Fruit fly (Drosophila melanogaster) whole organism, embryonic: ENCODE measurements around the gene Sym.
A peak's percentile ranks its signal among the peaks of the same experiment; 100 is the strongest.

Source experiments
- B-H1 ChIP-seq: fragments of 200-800 bp; sonication (Bioruptor generic); IDR thresholded peaks from 3 replicates; pipeline ENCODE4 v1.3.6; 2022; ENCODE audit warnings: missing biosample characterization, missing genetic modification characterization
- C15 ChIP-seq: fragments of 200-800 bp; sonication (Bioruptor generic); IDR thresholded peaks from 3 replicates; pipeline ENCODE4 v1.3.6; 2022; ENCODE audit warnings: missing biosample characterization, missing genetic modification characterization
- CG11093 ChIP-seq: fragments of 200-800 bp; sonication (Bioruptor generic); IDR thresholded peaks from 3 replicates; pipeline ENCODE4 v1.3.6; 2022; ENCODE audit warnings: missing biosample characterization, missing genetic modification characterization
- CG11723 ChIP-seq: fragments of 200-800 bp; sonication (Bioruptor generic); optimal IDR thresholded peaks from 2 replicates; lab custom pipeline; 2017; ENCODE audit warnings: missing biosample characterization, mild to moderate bottlenecking, missing genetic modification characterization
- CG12219 ChIP-seq: fragments of 200-800 bp; sonication (Bioruptor generic); optimal IDR thresholded peaks from 3 replicates; lab custom pipeline; 2018; ENCODE audit warnings: missing biosample characterization, mild to moderate bottlenecking, missing genetic modification characterization
- CG12236 ChIP-seq: fragments of 200-800 bp; sonication (Bioruptor generic); optimal IDR thresholded peaks from 2 replicates; lab custom pipeline; 2016; ENCODE audit warnings: missing biosample characterization, missing genetic modification characterization
- CG13424 ChIP-seq: fragments of 200-800 bp; sonication (Bioruptor generic); optimal IDR thresholded peaks from 2 replicates; lab custom pipeline; 2019; ENCODE audit warnings: missing biosample characterization, mild to moderate bottlenecking, missing genetic modification characterization, moderate library complexity
- CG13894 ChIP-seq: fragments of 200-800 bp; sonication (Bioruptor generic); optimal IDR thresholded peaks from 3 replicates; lab custom pipeline; 2018; ENCODE audit warnings: missing biosample characterization, mild to moderate bottlenecking, missing genetic modification characterization, moderate library complexity
- CG14014 ChIP-seq: fragments of 200-800 bp; sonication (Bioruptor generic); IDR thresholded peaks from 2 replicates; pipeline ENCODE4 v1.3.6; 2022; ENCODE audit warnings: missing biosample characterization, missing genetic modification characterization
- CG15011 ChIP-seq: fragments of 200-800 bp; sonication (Bioruptor generic); optimal IDR thresholded peaks from 3 replicates; lab custom pipeline; 2018; ENCODE audit warnings: missing biosample characterization, mild to moderate bottlenecking, missing genetic modification characterization
- CG15601 ChIP-seq: fragments of 200-800 bp; sonication (Bioruptor generic); optimal IDR thresholded peaks from 3 replicates; lab custom pipeline; 2019; ENCODE audit warnings: missing biosample characterization, mild to moderate bottlenecking, missing genetic modification characterization, moderate library complexity
- CG15696 ChIP-seq: fragments of 200-800 bp; sonication (Bioruptor generic); optimal IDR thresholded peaks from 2 replicates; lab custom pipeline; 2019; ENCODE audit warnings: missing biosample characterization, mild to moderate bottlenecking, missing genetic modification characterization, moderate library complexity
- CG1602 ChIP-seq: fragments of 200-800 bp; sonication (Bioruptor generic); optimal IDR thresholded peaks from 3 replicates; lab custom pipeline; 2016; ENCODE audit warnings: missing biosample characterization, missing genetic modification characterization
- CG17328 ChIP-seq: fragments of 200-800 bp; sonication (Bioruptor generic); IDR thresholded peaks from 2 replicates; pipeline ENCODE4 v1.3.6; 2022; ENCODE audit warnings: missing biosample characterization, missing genetic modification characterization
- CG17568 ChIP-seq: fragments of 200-800 bp; sonication (Bioruptor generic); optimal IDR thresholded peaks from 2 replicates; lab custom pipeline; 2018; ENCODE audit warnings: missing biosample characterization, mild to moderate bottlenecking, missing genetic modification characterization, moderate library complexity
- CG18476 ChIP-seq: fragments of 200-800 bp; sonication (Bioruptor generic); optimal IDR thresholded peaks from 2 replicates; lab custom pipeline; 2016; ENCODE audit warnings: missing biosample characterization, mild to moderate bottlenecking, missing genetic modification characterization
- CG18599 ChIP-seq: fragments of 200-800 bp; sonication (Bioruptor generic); optimal IDR thresholded peaks from 3 replicates; lab custom pipeline; 2017; ENCODE audit warnings: missing biosample characterization, missing genetic modification characterization, mild to moderate bottlenecking, moderate library complexity, missing genetic modification reagents
- CG31365 ChIP-seq: fragments of 200-800 bp; sonication (Bioruptor generic); optimal IDR thresholded peaks from 2 replicates; lab custom pipeline; 2018; ENCODE audit warnings: missing biosample characterization, mild to moderate bottlenecking, missing genetic modification characterization
- CG7357 ChIP-seq: fragments of 200-800 bp; sonication (Bioruptor generic); IDR thresholded peaks from 3 replicates; pipeline ENCODE4 v1.3.6; 2022; ENCODE audit warnings: missing biosample characterization, missing genetic modification characterization
- CG9609 ChIP-seq: fragments of 200-800 bp; sonication (Bioruptor generic); optimal IDR thresholded peaks from 3 replicates; lab custom pipeline; 2016; ENCODE audit warnings: missing biosample characterization, missing genetic modification characterization
- CG9932 ChIP-seq: fragments of 200-800 bp; sonication (Bioruptor generic); IDR thresholded peaks from 2 replicates; pipeline ENCODE4 v1.3.6; 2022; ENCODE audit warnings: missing biosample characterization, missing genetic modification characterization
- Dad ChIP-seq: fragments of 200-800 bp; sonication (Bioruptor generic); optimal IDR thresholded peaks from 3 replicates; lab custom pipeline; 2016; ENCODE audit warnings: missing biosample characterization, missing genetic modification characterization
- Deaf1 ChIP-seq: fragments of 200-800 bp; optimal IDR thresholded peaks from 3 replicates; lab custom pipeline; 2019; ENCODE audit warnings: missing biosample characterization, mild to moderate bottlenecking, missing genetic modification characterization, moderate library complexity
- Ets65A ChIP-seq: fragments of 200-800 bp; sonication (Bioruptor generic); peaks from one replicate; lab custom pipeline; 2016; ENCODE audit warnings: missing biosample characterization, missing genetic modification characterization
- Ets97D ChIP-seq: fragments of 200-800 bp; sonication (Bioruptor generic); optimal IDR thresholded peaks from 3 replicates; lab custom pipeline; 2016; ENCODE audit warnings: missing biosample characterization, missing genetic modification characterization
- Jarid2 ChIP-seq: fragments of 200-800 bp; sonication (Bioruptor generic); optimal IDR thresholded peaks from 3 replicates; lab custom pipeline; 2017; ENCODE audit warnings: mild to moderate bottlenecking, missing biosample characterization, missing genetic modification reagents, missing genetic modification characterization
- MBD-R2 ChIP-seq: fragments of 200-800 bp; sonication (Bioruptor generic); IDR thresholded peaks from 2 replicates; pipeline ENCODE4 v1.3.6; 2022; ENCODE audit warnings: missing biosample characterization, missing genetic modification characterization
- Mad ChIP-seq: fragments of 200-800 bp; sonication (Bioruptor generic); optimal IDR thresholded peaks from 2 replicates; lab custom pipeline; 2016; ENCODE audit warnings: missing biosample characterization, missing genetic modification characterization
- Nf-YA ChIP-seq: fragments of 200-800 bp; sonication (Bioruptor generic); IDR thresholded peaks from 2 replicates; pipeline ENCODE4 v1.3.6; 2022; ENCODE audit warnings: missing biosample characterization, missing genetic modification characterization
- Opbp ChIP-seq: fragments of 200-800 bp; sonication (Bioruptor generic); IDR thresholded peaks from 3 replicates; pipeline ENCODE4 v1.3.6; 2022; ENCODE audit warnings: missing biosample characterization, missing genetic modification characterization; ENCODE audit not compliant: partially characterized antibody
- Trl ChIP-seq, 3 experiments: fragments of >200 bp in 2 of 3; fragments of 200-800 bp in 1 of 3; sonication (Bioruptor generic) in 1 of 3; optimal IDR thresholded peaks; 2 replicates in 1 of 3; 3 replicates in 2 of 3; lab custom pipeline; 2016 to 2017; ENCODE audit warnings: missing biosample characterization in 1 of 3, missing genetic modification characterization in 1 of 3
- abd-A ChIP-seq: fragments of 200-800 bp; sonication (Bioruptor generic); optimal IDR thresholded peaks from 3 replicates; lab custom pipeline; 2019; ENCODE audit warnings: missing biosample characterization, mild to moderate bottlenecking, missing genetic modification characterization, moderate library complexity
- ac ChIP-seq: fragments of 200-800 bp; sonication (Bioruptor generic); optimal IDR thresholded peaks from 3 replicates; lab custom pipeline; 2017; ENCODE audit warnings: missing biosample characterization, mild to moderate bottlenecking, missing genetic modification characterization
- ara ChIP-seq: fragments of 200-800 bp; sonication (Bioruptor generic); IDR thresholded peaks from 2 replicates; pipeline ENCODE4 v1.3.6; 2022; ENCODE audit warnings: missing biosample characterization, missing genetic modification characterization
- cato ChIP-seq: fragments of 200-800 bp; sonication (Bioruptor generic); optimal IDR thresholded peaks from 2 replicates; lab custom pipeline; 2016; ENCODE audit warnings: missing biosample characterization, missing genetic modification characterization, borderline replicate concordance
- crol ChIP-seq: fragments of 200-800 bp; sonication (Bioruptor generic); IDR thresholded peaks from 2 replicates; pipeline ENCODE4 v1.3.6; 2022; ENCODE audit warnings: missing biosample characterization, missing genetic modification characterization
- dan ChIP-seq: fragments of 200-800 bp; sonication (Bioruptor generic); IDR thresholded peaks from 2 replicates; pipeline ENCODE4 v1.3.6; 2022; ENCODE audit warnings: missing biosample characterization, missing genetic modification characterization
- danr ChIP-seq: fragments of 200-800 bp; sonication (Bioruptor generic); IDR thresholded peaks from 2 replicates; pipeline ENCODE4 v1.3.6; 2022; ENCODE audit warnings: missing biosample characterization, missing genetic modification characterization
- dpn ChIP-seq, 2 experiments: fragments of 200-800 bp; sonication (Bioruptor generic); optimal IDR thresholded peaks; 3 replicates each; lab custom pipeline; 2016; ENCODE audit warnings: missing biosample characterization in 2 of 2, missing genetic modification characterization in 2 of 2
- eve ChIP-seq, 2 experiments: fragments of >200 bp; optimal IDR thresholded peaks; 2 replicates each; lab custom pipeline; 2017; ENCODE audit warnings: missing biosample characterization in 2 of 2, missing genetic modification characterization in 2 of 2
- exex ChIP-seq: fragments of 200-800 bp; sonication (Bioruptor generic); optimal IDR thresholded peaks from 4 replicates; lab custom pipeline; 2018; ENCODE audit warnings: missing biosample characterization, mild to moderate bottlenecking, missing genetic modification characterization, moderate library complexity
- her ChIP-seq: fragments of 200-800 bp; sonication (Bioruptor generic); optimal IDR thresholded peaks from 2 replicates; lab custom pipeline; 2016; ENCODE audit warnings: missing biosample characterization, missing genetic modification characterization
- jigr1 ChIP-seq: fragments of 200-800 bp; sonication (Bioruptor generic); IDR thresholded peaks from 3 replicates; pipeline ENCODE4 v1.3.6; 2022; ENCODE audit warnings: missing biosample characterization, missing genetic modification characterization
- nerfin-2 ChIP-seq: fragments of 200-800 bp; sonication (Bioruptor generic); IDR thresholded peaks from 2 replicates; pipeline ENCODE4 v1.3.6; 2022; ENCODE audit warnings: missing biosample characterization, missing genetic modification characterization; ENCODE audit not compliant: partially characterized antibody
- onecut ChIP-seq: fragments of 200-800 bp; sonication (Bioruptor generic); IDR thresholded peaks from 2 replicates; pipeline ENCODE4 v1.3.6; 2022; ENCODE audit warnings: missing biosample characterization, missing genetic modification characterization
- org-1 ChIP-seq: fragments of 200-800 bp; sonication (Bioruptor generic); optimal IDR thresholded peaks from 2 replicates; lab custom pipeline; 2017; ENCODE audit warnings: missing biosample characterization, missing genetic modification characterization
- pita ChIP-seq: fragments of 200-800 bp; sonication (Bioruptor generic); optimal IDR thresholded peaks from 2 replicates; lab custom pipeline; 2017; ENCODE audit warnings: missing biosample characterization, mild to moderate bottlenecking, missing genetic modification characterization
- salm ChIP-seq: fragments of 200-800 bp; sonication (Bioruptor generic); optimal IDR thresholded peaks from 2 replicates; lab custom pipeline; 2018; ENCODE audit warnings: missing biosample characterization, mild to moderate bottlenecking, missing genetic modification characterization
- so ChIP-seq: fragments of 200-800 bp; sonication (Bioruptor generic); IDR thresholded peaks from 3 replicates; pipeline ENCODE4 v1.3.6; 2022; ENCODE audit warnings: missing biosample characterization, missing genetic modification characterization
- sr ChIP-seq: fragments of 200-800 bp; sonication (Bioruptor generic); IDR thresholded peaks from 3 replicates; pipeline ENCODE4 v1.3.6; 2022; ENCODE audit warnings: missing biosample characterization, missing genetic modification characterization
- vvl ChIP-seq: fragments of 200-800 bp; sonication (Bioruptor generic); IDR thresholded peaks from 2 replicates; pipeline ENCODE4 v1.3.6; 2022; ENCODE audit warnings: missing biosample characterization, missing genetic modification characterization
- zen ChIP-seq: fragments of 200-800 bp; sonication (Bioruptor generic); optimal IDR thresholded peaks from 3 replicates; lab custom pipeline; 2018; ENCODE audit warnings: missing biosample characterization, mild to moderate bottlenecking, missing genetic modification characterization, moderate library complexity

The Sym gene

dm6 chr3R:5691042-5691441 is 51.2 kb downstream of the Sym start (continued):
- TF ChIP-seq dan (GFP tag; lab: Robert Waterston, UW) (no peak), sr (GFP tag; lab: Robert Waterston, UW) (no peak), CG13894 (tag; lab: Kevin White, UChicago) (peak; percentile 15), Ets97D (GFP tag; lab: Kevin White, UChicago) (no peak), MBD-R2 (GFP tag; lab: Robert Waterston, UW) (peak; percentile 27; the same call in 1 of the 2 replicates), CG11093 (GFP tag; lab: Robert Waterston, UW) (no peak), cato (GFP tag; lab: Kevin White, UChicago) (no peak), Mad (GFP tag; lab: Kevin White, UChicago) (no peak), abd-A (peak; percentile 42), CG11723 (no peak), Jarid2 (GFP tag; lab: Kevin White, UChicago) (no peak), C15 (GFP tag; lab: Robert Waterston, UW) (no peak), dpn (GFP tag; optimal IDR thresholded peaks at IDR 0.05; lab: Kevin White, UChicago) (no peak), ac (no peak), CG9609 (GFP tag; lab: Kevin White, UChicago) (no peak), CG12219 (GFP tag; lab: Kevin White, UChicago) (no peak), B-H1 (GFP tag; lab: Robert Waterston, UW) (no peak), CG7357 (GFP tag; lab: Robert Waterston, UW) (no peak), onecut (GFP tag; lab: Robert Waterston, UW) (peak; percentile 94), CG18599 (GFP tag; lab: Kevin White, UChicago) (peak; percentile 11), CG15011 (GFP tag; lab: Kevin White, UChicago) (no peak), zen (tag; lab: Kevin White, UChicago) (no peak), CG18476 (GFP tag; lab: Kevin White, UChicago) (no peak), so (GFP tag; lab: Robert Waterston, UW) (no peak), danr (GFP tag; lab: Robert Waterston, UW) (no peak), Deaf1 (tag; lab: Kevin White, UChicago) (peak; percentile 9), CG9932 (GFP tag; lab: Robert Waterston, UW) (no peak), salm (tag; lab: Kevin White, UChicago) (no peak), nerfin-2 (no peak), jigr1 (GFP tag; lab: Robert Waterston, UW) (no peak), org-1 (GFP tag; lab: Kevin White, UChicago) (no peak), CG31365 (tag; lab: Kevin White, UChicago) (no peak), Nf-YA (no peak), eve (GFP tag; optimal IDR thresholded peaks at IDR 0.05; lab: Kevin White, UChicago) (no peak), CG17568 (no peak)

DNA sequence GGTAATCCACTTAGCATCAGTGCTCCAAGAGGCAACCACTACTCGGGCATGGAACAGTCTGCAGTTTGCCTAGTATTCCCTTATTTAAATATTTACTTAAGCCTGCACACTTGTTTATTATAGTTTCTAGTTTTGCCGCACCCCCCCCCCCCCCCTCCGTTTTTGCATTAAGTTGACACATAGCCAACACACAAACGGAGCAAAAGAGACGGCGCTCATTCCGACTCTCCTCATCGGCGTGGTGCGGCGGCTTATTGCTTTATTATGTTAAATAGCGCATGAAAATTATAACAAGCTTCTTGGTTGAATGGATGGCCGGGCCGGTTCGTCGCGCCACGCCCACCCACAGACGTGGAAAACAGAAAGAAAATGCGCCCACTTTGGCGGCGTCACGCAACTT is 52.6 kb downstream of the Sym start:
- TF ChIP-seq CG13424 (tag; lab: Kevin White, UChicago): no peak
- TF ChIP-seq CG17328 (GFP tag; lab: Robert Waterston, UW): no peak
- no peak for TF ChIP-seq Trl (optimal IDR thresholded peaks at IDR 0.05; lab: Kevin White, UChicago)
- no peak for TF ChIP-seq Trl (GFP tag; optimal IDR thresholded peaks at IDR 0.05; lab: Kevin White, UChicago)
- TF ChIP-seq CG14014: no peak
- TF ChIP-seq crol: 0 out of 2 replicates have a peak, but pooled peaks have one; percentile 20
- no peak for TF ChIP-seq exex (tag; lab: Kevin White, UChicago)
- TF ChIP-seq CG1602 (GFP tag; lab: Kevin White, UChicago): no peak
- no peak for TF ChIP-seq CG18599 (GFP tag; lab: Kevin White, UChicago)
- TF ChIP-seq vvl (GFP tag; lab: Robert Waterston, UW): peak; percentile 57
- no peak for TF ChIP-seq CG15601
- no peak for TF ChIP-seq Opbp (GFP tag; lab: Robert Waterston, UW)
- TF ChIP-seq CG12236 (GFP tag; lab: Kevin White, UChicago): no peak
- no peak for TF ChIP-seq Ets65A (GFP tag; lab: Kevin White, UChicago)
- TF ChIP-seq CG15696 (tag; lab: Kevin White, UChicago): no peak
- TF ChIP-seq ara (GFP tag; lab: Robert Waterston, UW): no peak
- TF ChIP-seq abd-A: peak; percentile 82
- TF ChIP-seq pita (GFP tag; lab: Kevin White, UChicago): no peak
- no peak for TF ChIP-seq Dad (GFP tag; lab: Kevin White, UChicago)
- TF ChIP-seq C15 (GFP tag; lab: Robert Waterston, UW): no peak
- no peak for TF ChIP-seq her
